Worm (Caenorhabditis elegans) whole organism, L1 larva: ENCODE data around the gene galt-1.

Experiments used
- C34B4.2 ChIP-seq: sonication (generic microtip); optimal IDR thresholded peaks from 2 replicates; lab custom pipeline; 2017; ENCODE audit warnings: mild to moderate bottlenecking, missing genetic modification characterization, missing compliant biosample characterization
- blmp-1 ChIP-seq: fragments of 150-350 bp; optimal IDR thresholded peaks from 2 replicates; lab custom pipeline; 2014; ENCODE audit warnings: missing biosample characterization, missing genetic modification characterization
- ceh-63 ChIP-seq: fragments of 200-800 bp; sonication (Bioruptor generic); optimal IDR thresholded peaks from 2 replicates; lab custom pipeline; 2018; ENCODE audit warnings: mild to moderate bottlenecking, missing genetic modification characterization, missing compliant biosample characterization
- ceh-88 ChIP-seq: fragments of 200-800 bp; sonication (Bioruptor generic); IDR thresholded peaks from 2 replicates; pipeline ENCODE4 v1.3.6; 2022; ENCODE audit warnings: missing genetic modification characterization, missing compliant biosample characterization
- egl-27 ChIP-seq, 2 experiments: fragments of 150-350 bp in 1 of 2; sonication (generic microtip); optimal IDR thresholded peaks; 3 replicates each; lab custom pipeline; 2017 to 2018; ENCODE audit warnings: missing biosample characterization in 2 of 2, missing genetic modification characterization in 2 of 2, missing genetic modification reagents in 2 of 2
- elt-2 ChIP-seq: sonication (generic microtip); optimal IDR thresholded peaks from 2 replicates; lab custom pipeline; 2016; ENCODE audit warnings: missing genetic modification characterization, mild to moderate bottlenecking, inconsistent platforms, missing compliant biosample characterization, missing genetic modification reagents
- elt-3 ChIP-seq, 6 experiments: fragments of 150-350 bp in 1 of 6; sonication (generic microtip); optimal IDR thresholded peaks; 2 replicates each; lab custom pipeline; 2017 to 2018; ENCODE audit warnings: missing biosample characterization in 6 of 6, missing genetic modification characterization in 6 of 6, inconsistent platforms in 1 of 6
- ets-5 ChIP-seq: fragments of 200-800 bp; sonication (Bioruptor generic); IDR thresholded peaks from 2 replicates; pipeline ENCODE4 v1.3.6; 2022; ENCODE audit warnings: missing genetic modification characterization, missing compliant biosample characterization
- fkh-10 ChIP-seq: sonication (generic microtip); optimal IDR thresholded peaks from 2 replicates; lab custom pipeline; 2017; ENCODE audit warnings: missing biosample characterization, missing genetic modification reagents, missing genetic modification characterization
- fkh-4 ChIP-seq: sonication (generic microtip); optimal IDR thresholded peaks from 2 replicates; lab custom pipeline; 2016; ENCODE audit warnings: missing compliant biosample characterization, missing genetic modification characterization, borderline replicate concordance
- fkh-8 ChIP-seq: sonication (generic microtip); optimal IDR thresholded peaks from 2 replicates; lab custom pipeline; 2016; ENCODE audit warnings: mild to moderate bottlenecking, missing genetic modification characterization, missing compliant biosample characterization
- fos-1 ChIP-seq: fragments of 150-350 bp; optimal IDR thresholded peaks from 2 replicates; lab custom pipeline; 2014; ENCODE audit warnings: missing biosample characterization, missing genetic modification characterization
- hpl-2 ChIP-seq: fragments of 150-350 bp; optimal IDR thresholded peaks from 2 replicates; lab custom pipeline; 2014; ENCODE audit warnings: missing biosample characterization, missing genetic modification reagents, missing genetic modification characterization
- isw-1 ChIP-seq: fragments of 200-800 bp; sonication (Bioruptor generic); IDR thresholded peaks from 2 replicates; pipeline ENCODE4 v1.3.6; 2022; ENCODE audit warnings: missing genetic modification characterization, missing compliant biosample characterization
- jun-1 ChIP-seq: fragments of 150-350 bp; optimal IDR thresholded peaks from 2 replicates; lab custom pipeline; 2014; ENCODE audit warnings: missing biosample characterization, missing genetic modification reagents, missing genetic modification characterization
- lin-13 ChIP-seq: fragments of 150-350 bp; optimal IDR thresholded peaks from 2 replicates; lab custom pipeline; 2014; ENCODE audit warnings: missing biosample characterization, missing genetic modification reagents, missing genetic modification characterization
- lsy-2 ChIP-seq, 2 experiments: fragments of 150-350 bp; optimal IDR thresholded peaks; 2 replicates each; lab custom pipeline; 2014; ENCODE audit warnings: missing biosample characterization in 2 of 2, missing genetic modification characterization in 2 of 2
- mdl-1 ChIP-seq, 2 experiments: fragments of 150-350 bp; optimal IDR thresholded peaks; 2 replicates each; lab custom pipeline; 2014 to 2017; ENCODE audit warnings: missing biosample characterization in 2 of 2, missing genetic modification characterization in 2 of 2, inconsistent platforms in 1 of 2
- nhr-28 ChIP-seq: fragments of 150-350 bp; optimal IDR thresholded peaks from 2 replicates; lab custom pipeline; 2014; ENCODE audit warnings: missing biosample characterization, missing genetic modification characterization
- nhr-76 ChIP-seq: sonication (generic microtip); optimal IDR thresholded peaks from 2 replicates; lab custom pipeline; 2017; ENCODE audit warnings: missing biosample characterization, missing genetic modification characterization
- nhr-77 ChIP-seq: fragments of 150-350 bp; optimal IDR thresholded peaks from 2 replicates; lab custom pipeline; 2014; ENCODE audit warnings: missing biosample characterization, missing genetic modification characterization
- nhr-85 ChIP-seq: sonication (generic microtip); peaks from one replicate; lab custom pipeline; 2016; ENCODE audit warnings: missing genetic modification characterization, inconsistent platforms, missing compliant biosample characterization
- nhr-90 ChIP-seq: sonication (generic microtip); optimal IDR thresholded peaks from 2 replicates; lab custom pipeline; 2016; ENCODE audit warnings: mild to moderate bottlenecking, missing genetic modification characterization, missing compliant biosample characterization; ENCODE audit not compliant: poor library complexity
- pag-3 ChIP-seq: sonication (generic microtip); optimal IDR thresholded peaks from 2 replicates; lab custom pipeline; 2017; ENCODE audit warnings: missing genetic modification characterization, mild to moderate bottlenecking, missing compliant biosample characterization, antibody characterized with exemption, borderline replicate concordance; ENCODE audit not compliant: insufficient read depth
- pax-3 ChIP-seq: fragments of 200-800 bp; sonication (Bioruptor generic); optimal IDR thresholded peaks from 2 replicates; lab custom pipeline; 2018; ENCODE audit warnings: mild to moderate bottlenecking, missing genetic modification characterization, moderate library complexity, missing compliant biosample characterization
- pqm-1 ChIP-seq: sonication (generic microtip); optimal IDR thresholded peaks from 3 replicates; lab custom pipeline; 2017; ENCODE audit warnings: missing biosample characterization, missing genetic modification characterization
- snpc-4 ChIP-seq: fragments of 150-350 bp; optimal IDR thresholded peaks from 2 replicates; lab custom pipeline; 2014; ENCODE audit warnings: missing biosample characterization, missing genetic modification characterization
- sptf-1 ChIP-seq: fragments of 150-350 bp; optimal IDR thresholded peaks from 2 replicates; lab custom pipeline; 2014; ENCODE audit warnings: missing biosample characterization, missing genetic modification characterization
- unc-30 ChIP-seq: sonication (generic microtip); optimal IDR thresholded peaks from 2 replicates; lab custom pipeline; 2017; ENCODE audit warnings: missing biosample characterization, missing genetic modification characterization
- vab-15 ChIP-seq: sonication (generic microtip); optimal IDR thresholded peaks from 2 replicates; lab custom pipeline; 2017; ENCODE audit warnings: missing genotype, mild to moderate bottlenecking, missing genetic modification characterization, missing compliant biosample characterization
- xbp-1 ChIP-seq: sonication (generic microtip); optimal IDR thresholded peaks from 2 replicates; lab custom pipeline; 2016; ENCODE audit warnings: missing genetic modification characterization, missing compliant biosample characterization
- zip-4 ChIP-seq: fragments of 200-800 bp; sonication (Bioruptor generic); optimal IDR thresholded peaks from 2 replicates; lab custom pipeline; 2018; ENCODE audit warnings: mild to moderate bottlenecking, missing genetic modification characterization, moderate library complexity, missing compliant biosample characterization
- ztf-11 ChIP-seq, 2 experiments: sonication (generic microtip); optimal IDR thresholded peaks; 2 replicates each; lab custom pipeline; 2016 to 2017; ENCODE audit warnings: missing genetic modification characterization in 2 of 2, missing biosample characterization in 1 of 2, missing compliant biosample characterization in 1 of 2
- ztf-4 ChIP-seq: fragments of 150-350 bp; optimal IDR thresholded peaks from 2 replicates; lab custom pipeline; 2014; ENCODE audit warnings: missing biosample characterization, missing genetic modification characterization

Gene galt-1

ce11 chrV:5893015-5893414, 37.7 kb upstream of the galt-1 start, which contains the start of gene C04E6.7:
TSS of gene C04E6.7 (plus strand) at chrV:5893315.
- TF ChIP-seq ceh-88 (GFP tag; lab: Robert Waterston, UW): no peak
- TF ChIP-seq lin-13 (GFP tag; lab: Kevin White, UChicago): no peak
- TF ChIP-seq snpc-4 (tag; lab: Kevin White, UChicago): no peak
- no peak for TF ChIP-seq elt-2 (tag; lab: Kevin White, UChicago)
- no peak for TF ChIP-seq ztf-11 (tag; optimal IDR thresholded peaks at IDR 0.05; lab: Kevin White, UChicago)
- no peak for TF ChIP-seq ztf-4 (tag; lab: Kevin White, UChicago)
- TF ChIP-seq C34B4.2: no peak
- TF ChIP-seq nhr-76: no peak
- TF ChIP-seq pax-3 (tag; lab: Kevin White, UChicago): no peak
- TF ChIP-seq fkh-4 (tag; lab: Kevin White, UChicago): no peak
- TF ChIP-seq fkh-10 (GFP tag; lab: Kevin White, UChicago): no peak

DNA sequence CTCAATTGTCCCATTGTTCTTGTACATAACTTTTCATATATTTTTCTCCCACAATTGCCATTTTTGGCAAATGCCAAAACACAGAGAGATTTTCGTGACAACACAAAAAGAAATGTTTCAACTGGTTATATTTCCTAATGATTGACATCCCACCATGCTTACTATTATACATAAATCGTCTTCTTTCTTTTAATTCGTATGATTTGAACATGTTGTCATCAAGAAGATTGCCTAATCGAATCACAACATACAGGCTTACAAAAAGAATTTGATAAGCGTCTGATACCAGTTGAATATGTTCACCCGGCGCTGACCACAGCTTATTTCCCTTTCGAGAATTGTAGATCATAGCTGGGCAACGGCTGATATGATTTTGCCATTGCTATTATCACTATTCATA, 35.7 kb upstream of the galt-1 start, which contains the start of gene grd-9:
TSS of gene grd-9 (plus strand) at position 301 of the 400 bp plus-strand sequence.
- TF ChIP-seq fkh-8 (no peak), ets-5 (GFP tag; lab: Robert Waterston, UW) (no peak), zip-4 (GFP tag; lab: Kevin White, UChicago) (no peak), pag-3 (no peak), egl-27 (tag; optimal IDR thresholded peaks at IDR 0.05; lab: Kevin White, UChicago) (no peak), unc-30 (no peak), elt-3 (tag; optimal IDR thresholded peaks at IDR 0.05; lab: Kevin White, UChicago) (no peak), mdl-1 (tag; optimal IDR thresholded peaks at IDR 0.05; lab: Kevin White, UChicago) (no peak), nhr-85 (tag; lab: Kevin White, UChicago) (no peak), ztf-11 (tag; optimal IDR thresholded peaks at IDR 0.05; lab: Kevin White, UChicago) (no peak), sptf-1 (tag; lab: Kevin White, UChicago) (no peak)

DNA sequence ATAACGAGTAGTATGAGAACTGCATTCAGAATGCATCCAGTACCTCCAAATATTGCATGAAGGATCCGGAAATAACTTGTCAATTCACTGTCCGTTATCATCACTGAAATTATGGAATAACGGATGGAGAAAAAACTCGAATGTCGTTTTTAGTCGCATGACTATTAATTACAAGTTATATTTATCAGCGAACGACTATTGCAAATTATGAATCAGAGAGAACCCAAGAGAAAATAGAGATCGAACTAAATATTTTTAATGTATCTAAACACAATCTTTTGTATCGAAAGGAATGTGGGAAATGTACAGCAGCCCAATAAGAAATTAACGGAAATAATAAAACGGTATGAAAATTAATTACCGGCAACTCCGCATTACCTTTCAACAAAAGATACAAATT, 30.8 kb upstream of the galt-1 start, which contains the start of gene srd-16:
TSS of gene srd-16 (minus strand) at position 101 of the 400 bp plus-strand sequence.
- TF ChIP-seq fkh-4 (tag; lab: Kevin White, UChicago) (no peak), blmp-1 (tag; lab: Kevin White, UChicago) (no peak), elt-2 (tag; lab: Kevin White, UChicago) (no peak)

DNA sequence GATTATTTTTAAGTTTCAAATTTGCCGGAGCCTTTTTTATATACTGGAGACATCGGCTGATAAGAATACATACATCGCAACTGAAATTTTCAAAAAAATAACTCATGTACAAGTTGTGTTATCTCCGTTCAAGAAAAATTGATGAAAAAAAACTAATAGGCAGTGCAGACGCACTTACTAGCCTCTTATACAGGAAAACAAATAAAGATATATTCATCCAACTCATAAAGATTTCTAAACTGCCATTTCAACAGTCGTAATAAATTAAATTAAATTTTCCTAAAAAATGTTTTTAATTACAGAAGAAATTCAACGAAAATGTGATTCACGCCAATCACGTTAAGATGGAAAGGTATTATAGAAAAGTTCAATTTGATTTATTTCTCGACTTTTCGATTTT, 28.9 kb upstream of the galt-1 start, which contains the start of gene C04E6.5:
TSS of gene C04E6.5 (plus strand) at position 301 of the 400 bp plus-strand sequence.
- no peak for TF ChIP-seq ceh-63
- TF ChIP-seq lsy-2 (tag; optimal IDR thresholded peaks at IDR 0.05; lab: Kevin White, UChicago): no peak
- no peak for TF ChIP-seq nhr-28
- TF ChIP-seq fos-1 (tag; lab: Kevin White, UChicago): no peak

DNA sequence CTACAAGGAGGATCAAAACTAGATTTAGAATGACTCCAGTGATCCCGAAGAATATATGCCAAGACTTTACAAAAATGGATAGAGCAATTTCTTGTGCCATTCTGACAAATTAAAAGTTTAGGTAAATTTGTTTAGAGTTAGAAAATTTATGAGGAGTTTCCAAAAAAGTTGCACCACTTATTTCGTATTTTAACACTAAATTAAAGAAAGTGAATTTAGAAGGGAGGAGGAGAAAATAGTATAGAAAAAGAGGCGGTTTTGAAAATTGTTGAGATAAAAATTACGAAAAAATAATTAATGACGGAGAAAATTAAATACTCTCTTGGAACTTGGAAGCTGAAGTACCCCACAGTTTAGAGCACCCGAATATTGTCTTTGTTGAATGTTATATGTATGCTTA, 24.5 kb upstream of the galt-1 start, which contains the start of gene srd-15:
TSS of gene srd-15 (minus strand) at position 101 of the 400 bp plus-strand sequence.
- no peak for TF ChIP-seq nhr-77
- TF ChIP-seq hpl-2 (GFP tag; lab: Kevin White, UChicago): no peak
- no peak for TF ChIP-seq xbp-1 (tag; lab: Kevin White, UChicago)
- no peak for TF ChIP-seq vab-15
- TF ChIP-seq fos-1 (tag; lab: Kevin White, UChicago): no peak
- TF ChIP-seq isw-1 (GFP tag; lab: Robert Waterston, UW): no peak
- no peak for TF ChIP-seq fkh-4 (tag; lab: Kevin White, UChicago)
- TF ChIP-seq pax-3 (tag; lab: Kevin White, UChicago): no peak
- no peak for TF ChIP-seq jun-1
- no peak for TF ChIP-seq nhr-90 (tag; lab: Kevin White, UChicago)
- TF ChIP-seq pqm-1: no peak
